Fruit fly (Drosophila melanogaster) whole organism, adult: ENCODE data around the gene trp.

ENCODE experiments used
- CG12768 ChIP-seq: fragments of 200-800 bp; sonication (Bioruptor generic); optimal IDR thresholded peaks from 2 replicates; lab custom pipeline; 2017; ENCODE audit warnings: missing biosample characterization, missing genetic modification characterization, mild to moderate bottlenecking, moderate library complexity, missing genetic modification reagents
- CG33017 ChIP-seq: fragments of 200-800 bp; sonication (Bioruptor generic); optimal IDR thresholded peaks from 2 replicates; lab custom pipeline; 2018; ENCODE audit warnings: missing biosample characterization, mild to moderate bottlenecking, missing genetic modification characterization, moderate library complexity
- CG5204 ChIP-seq: fragments of 200-800 bp; sonication (Bioruptor generic); optimal IDR thresholded peaks from 2 replicates; lab custom pipeline; 2016; ENCODE audit warnings: missing biosample characterization, missing genetic modification characterization
- CG7045 ChIP-seq: fragments of 200-800 bp; sonication (Bioruptor generic); optimal IDR thresholded peaks from 2 replicates; lab custom pipeline; 2017; ENCODE audit warnings: missing biosample characterization, mild to moderate bottlenecking, missing genetic modification characterization
- Crg-1 ChIP-seq: fragments of 200-800 bp; sonication (Bioruptor generic); optimal IDR thresholded peaks from 2 replicates; lab custom pipeline; 2016; ENCODE audit warnings: missing biosample characterization, missing genetic modification characterization
- cic ChIP-seq: fragments of 200-800 bp; sonication (Bioruptor generic); optimal IDR thresholded peaks from 2 replicates; lab custom pipeline; 2017; ENCODE audit warnings: missing biosample characterization, mild to moderate bottlenecking, missing genetic modification characterization, moderate library complexity
- kay ChIP-seq: fragments of 200-800 bp; sonication (Bioruptor generic); peaks from one replicate; lab custom pipeline; 2016; ENCODE audit warnings: missing biosample characterization, missing genetic modification characterization, borderline replicate concordance
- pad ChIP-seq: fragments of 200-800 bp; sonication (Bioruptor generic); optimal IDR thresholded peaks from 3 replicates; lab custom pipeline; 2017; ENCODE audit warnings: missing biosample characterization, missing genetic modification characterization, mild to moderate bottlenecking, moderate library complexity, missing genetic modification reagents
- toe ChIP-seq: fragments of 200-800 bp; sonication (Bioruptor generic); optimal IDR thresholded peaks from 2 replicates; lab custom pipeline; 2016; ENCODE audit warnings: missing biosample characterization, missing genetic modification characterization

DNA sequence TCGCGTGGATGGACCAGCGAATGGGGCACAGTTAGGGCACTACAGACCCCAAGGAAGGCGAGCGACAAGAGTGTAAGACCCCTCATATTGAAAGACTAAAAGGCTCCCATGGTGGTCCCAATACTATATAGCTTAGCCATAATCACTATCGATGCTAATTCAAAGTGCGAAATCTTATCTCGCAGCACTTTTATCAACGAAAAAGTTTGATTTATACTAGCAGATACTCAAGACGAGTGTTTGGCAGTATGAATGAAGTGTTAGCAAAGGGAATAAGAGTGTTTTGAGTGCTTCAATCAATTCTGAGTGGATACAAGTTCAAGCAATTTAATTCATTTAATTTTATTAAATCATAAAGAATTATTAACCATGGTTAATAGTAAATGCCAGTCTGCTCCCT, 6.0 kb upstream of the trp start, which contains the start of gene Jon99Ci:
- TF ChIP-seq CG12768 (GFP tag; lab: Kevin White, UChicago) (no peak), pad (GFP tag; lab: Kevin White, UChicago) (no peak), CG33017 (no peak), Crg-1 (no peak), CG7045 (no peak), CG5204 (GFP tag; lab: Kevin White, UChicago) (no peak), toe (no peak), kay (no peak), cic (peak; percentile 64)
